Worm (Caenorhabditis elegans) whole organism, L3 larva: ENCODE results near the gene srw-123.

Source experiments
- R02D3.7 ChIP-seq: fragments of 150-350 bp; optimal IDR thresholded peaks from 2 replicates; lab custom pipeline; 2014; ENCODE audit warnings: missing biosample characterization, missing genetic modification characterization
- ama-1 ChIP-seq: fragments of 150-350 bp; optimal IDR thresholded peaks from 2 replicates; lab custom pipeline; 2018
- egl-5 ChIP-seq: fragments of 150-350 bp; optimal IDR thresholded peaks from 2 replicates; lab custom pipeline; 2017; ENCODE audit warnings: missing biosample characterization, missing genetic modification reagents, missing genetic modification characterization, inconsistent platforms
- eor-1 ChIP-seq, 2 experiments: fragments of 150-350 bp; optimal IDR thresholded peaks; 2 replicates each; lab custom pipeline; 2014 to 2018; ENCODE audit warnings: missing biosample characterization in 2 of 2, missing genetic modification characterization in 2 of 2
- jun-1 ChIP-seq: fragments of 150-350 bp; optimal IDR thresholded peaks from 2 replicates; lab custom pipeline; 2014; ENCODE audit warnings: missing biosample characterization, missing genetic modification reagents, missing genetic modification characterization
- lin-15B ChIP-seq: fragments of 150-350 bp; optimal IDR thresholded peaks from 2 replicates; lab custom pipeline; 2014; ENCODE audit warnings: missing biosample characterization, missing genetic modification characterization
- lin-39 ChIP-seq: fragments of 150-350 bp; optimal IDR thresholded peaks from 2 replicates; lab custom pipeline; 2018; ENCODE audit warnings: missing biosample characterization, missing genetic modification reagents, missing genetic modification characterization
- nhr-25 ChIP-seq: sonication (generic microtip); optimal IDR thresholded peaks from 2 replicates; lab custom pipeline; 2017; ENCODE audit warnings: missing biosample characterization, missing genetic modification characterization
- unc-39 ChIP-seq: sonication (generic microtip); optimal IDR thresholded peaks from 4 replicates; lab custom pipeline; 2017; ENCODE audit warnings: missing biosample characterization, missing genetic modification characterization
- unc-62 ChIP-seq: fragments of 150-350 bp; sonication (generic microtip); optimal IDR thresholded peaks from 4 replicates; lab custom pipeline; 2014; ENCODE audit warnings: missing biosample characterization, missing genetic modification reagents, missing genetic modification characterization
- ztf-11 ChIP-seq: fragments of 150-350 bp; optimal IDR thresholded peaks from 2 replicates; lab custom pipeline; 2014; ENCODE audit warnings: missing biosample characterization, missing genetic modification characterization

DNA sequence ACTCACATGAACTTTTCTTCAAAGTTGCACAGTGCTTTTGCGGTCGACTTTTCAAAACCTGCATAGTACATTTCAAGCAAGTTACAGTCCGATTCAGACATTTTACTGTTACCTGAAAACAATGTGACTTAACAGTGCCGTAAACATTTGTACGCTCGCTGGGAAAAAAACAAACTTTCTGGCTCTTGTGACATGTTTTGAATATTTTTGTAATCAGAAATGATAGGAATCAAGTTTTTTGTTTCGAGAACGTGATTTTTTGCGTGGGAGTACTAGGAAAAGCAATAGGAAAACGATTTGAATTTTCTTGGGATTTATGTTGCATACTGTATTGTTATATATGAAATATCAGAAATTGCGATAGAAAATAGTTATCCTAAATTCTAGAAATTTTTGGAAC is 20.9 kb upstream of the srw-123 start, which contains the start of gene srw-120:
- TF ChIP-seq jun-1 (tag; lab: Kevin White, UChicago): no peak
- TF ChIP-seq ztf-11 (tag; lab: Kevin White, UChicago): no peak
- no peak for TF ChIP-seq lin-15B (tag; lab: Kevin White, UChicago)
- no peak for TF ChIP-seq nhr-25 (tag; lab: Kevin White, UChicago)
- no peak for TF ChIP-seq egl-5 (tag; lab: Kevin White, UChicago)
- TF ChIP-seq eor-1 (tag; optimal IDR thresholded peaks at IDR 0.05; lab: Kevin White, UChicago): no peak
- no peak for TF ChIP-seq ama-1 (lab: Kevin White, UChicago)
- TF ChIP-seq unc-62 (GFP tag; lab: Kevin White, UChicago): no peak
- no peak for TF ChIP-seq R02D3.7 (tag; lab: Kevin White, UChicago)
- no peak for TF ChIP-seq lin-39 (tag; lab: Kevin White, UChicago)
- no peak for TF ChIP-seq unc-39 (tag; lab: Kevin White, UChicago)
